Worm (Caenorhabditis elegans) whole organism, L2 larva: Measurements from ENCODE around the gene pqn-36.

Experiments
- F13H6.1 ChIP-seq: sonication (generic microtip); optimal IDR thresholded peaks from 2 replicates; lab custom pipeline; 2016; ENCODE audit warnings: missing genetic modification characterization, missing compliant biosample characterization
- ZK546.5 ChIP-seq: sonication (generic microtip); optimal IDR thresholded peaks from 2 replicates; lab custom pipeline; 2017; ENCODE audit warnings: missing biosample characterization, missing genetic modification characterization
- alr-1 ChIP-seq: fragments of 150-350 bp; optimal IDR thresholded peaks from 2 replicates; lab custom pipeline; 2014; ENCODE audit warnings: missing biosample characterization, missing genetic modification characterization
- ama-1 ChIP-seq: fragments of 150-350 bp; optimal IDR thresholded peaks from 2 replicates; lab custom pipeline; 2018; ENCODE audit warnings: inconsistent platforms
- fos-1 ChIP-seq: fragments of 150-350 bp; optimal IDR thresholded peaks from 2 replicates; lab custom pipeline; 2014; ENCODE audit warnings: missing biosample characterization, missing genetic modification characterization
- lin-11 ChIP-seq: fragments of 150-350 bp; sonication (generic microtip); optimal IDR thresholded peaks from 2 replicates; lab custom pipeline; 2014; ENCODE audit warnings: missing biosample characterization, missing genetic modification characterization, inconsistent platforms, mixed read lengths
- lin-13 ChIP-seq: fragments of 150-350 bp; optimal IDR thresholded peaks from 2 replicates; lab custom pipeline; 2014; ENCODE audit warnings: missing biosample characterization, missing genetic modification reagents, missing genetic modification characterization
- nhr-11 ChIP-seq: fragments of 150-350 bp; optimal IDR thresholded peaks from 2 replicates; lab custom pipeline; 2014; ENCODE audit warnings: missing biosample characterization, missing genetic modification characterization
- snpc-4 ChIP-seq: fragments of 150-350 bp; optimal IDR thresholded peaks from 2 replicates; lab custom pipeline; 2014; ENCODE audit warnings: missing biosample characterization, missing genetic modification characterization
- unc-55 ChIP-seq: fragments of 150-350 bp; sonication (generic microtip); optimal IDR thresholded peaks from 3 replicates; lab custom pipeline; 2014; ENCODE audit warnings: missing biosample characterization, missing genetic modification reagents, missing genetic modification characterization
- unc-62 ChIP-seq: fragments of 150-350 bp; optimal IDR thresholded peaks from 2 replicates; lab custom pipeline; 2014; ENCODE audit warnings: missing biosample characterization, missing genetic modification reagents, missing genetic modification characterization
- ztf-1 ChIP-seq: fragments of 200-800 bp; sonication (Bioruptor generic); conservative IDR thresholded peaks from 2 replicates; pipeline ENCODE4 v1.3.6; 2022; ENCODE audit warnings: missing genetic modification characterization, missing compliant biosample characterization
- ztf-4 ChIP-seq: fragments of 150-350 bp; optimal IDR thresholded peaks from 2 replicates; lab custom pipeline; 2014; ENCODE audit warnings: missing biosample characterization, missing genetic modification characterization

pqn-36 gene

ce11 chrX:15365235-15365634 lies 50.1 kb downstream of the pqn-36 start (continued):
- peak; percentile 58 for TF ChIP-seq ztf-4 (tag; lab: Kevin White, UChicago)
- peak; percentile 87 for TF ChIP-seq F13H6.1 (tag; lab: Kevin White, UChicago)
- TF ChIP-seq unc-55 (GFP tag; lab: Kevin White, UChicago), result peak; percentile 28
- TF ChIP-seq ama-1 (lab: Kevin White, UChicago), result no peak
- TF ChIP-seq unc-62 (GFP tag; lab: Kevin White, UChicago), result peak; percentile 62
- peak; percentile 69 for TF ChIP-seq lin-13 (GFP tag; lab: Kevin White, UChicago)
- peak; percentile 2 for TF ChIP-seq lin-11
- no peak for TF ChIP-seq alr-1
- peak; percentile 36 for TF ChIP-seq fos-1 (tag; lab: Kevin White, UChicago)
- no peak for TF ChIP-seq ztf-1 (GFP tag; lab: Robert Waterston, UW)
- TF ChIP-seq ZK546.5 (tag; lab: Kevin White, UChicago), result no peak
- TF ChIP-seq, all 48 proteins: peak for 22

- TF ChIP-seq nhr-11 (tag; lab: Kevin White, UChicago), result no peak
- TF ChIP-seq snpc-4 (tag; lab: Kevin White, UChicago), result peak; percentile 51
These were observed 53.0 kb downstream of the pqn-36 start for ce11 chrX:15362152-15362922.
